Worm (Caenorhabditis elegans): Measurements from ENCODE around the gene ribo-1.
A peak's percentile ranks its signal among the peaks of the same experiment; 100 is the strongest.

Gene ribo-1

ce11 chrIV:6867791-6868190, 42.7 kb upstream of the ribo-1 start, which contains the start of gene srx-20:
srx-20 (plus strand) TSS chrIV:6868091.
- TF ChIP-seq snpc-1.2 (GFP tag; IDR thresholded peaks at IDR 0.05) (no peak), unc-62 (GFP tag; optimal IDR thresholded peaks at IDR 0.05 in 1 of 2) (no peak), unc-62 (tag; optimal IDR thresholded peaks at IDR 0.05) (no peak), duxl-1 (tag; optimal IDR thresholded peaks at IDR 0.05; ENCODE audit: poor library complexity) (no peak), aly-2 (tag; optimal IDR thresholded peaks at IDR 0.05) (no peak), F37D6.2 (tag; optimal IDR thresholded peaks at IDR 0.05) (no peak), php-3 (GFP tag; IDR thresholded peaks at IDR 0.05) (no peak), dmd-6 (GFP tag; IDR thresholded peaks at IDR 0.05) (no peak), tag-97 (GFP tag; IDR thresholded peaks at IDR 0.05) (no peak), lin-29 (GFP tag; IDR thresholded peaks at IDR 0.05) (no peak), fos-1 (tag; optimal IDR thresholded peaks at IDR 0.05) (no peak), F26F4.8 (GFP tag; conservative IDR thresholded peaks at IDR 0.05) (no peak), pha-4 (GFP tag; IDR thresholded peaks at IDR 0.05) (no peak), pha-4 (tag; optimal IDR thresholded peaks at IDR 0.05) (no peak), zag-1 (tag; optimal IDR thresholded peaks at IDR 0.05) (no peak), ceh-32 (tag; optimal IDR thresholded peaks at IDR 0.05; ENCODE audit: poor library complexity) (no peak)

- TF ChIP-seq F44E2.7 (GFP tag; IDR thresholded peaks at IDR 0.05) = no peak
- no peak for TF ChIP-seq ces-1 (GFP tag; optimal IDR thresholded peaks at IDR 0.05)
- no peak for TF ChIP-seq nhr-25 (tag; optimal IDR thresholded peaks at IDR 0.05; ENCODE audit: borderline replicate concordance, insufficient read depth)
- no peak for TF ChIP-seq nhr-111 (GFP tag; optimal IDR thresholded peaks at IDR 0.05)
- no peak for TF ChIP-seq tra-1 (GFP tag; IDR thresholded peaks at IDR 0.05)
- TF ChIP-seq ceh-44 (GFP tag; IDR thresholded peaks at IDR 0.05) = no peak
- no peak for TF ChIP-seq pqm-1 (tag; optimal IDR thresholded peaks at IDR 0.05)
- no peak for TF ChIP-seq nhr-77 (tag; optimal IDR thresholded peaks at IDR 0.05)
- TF ChIP-seq aly-2 (tag; optimal IDR thresholded peaks at IDR 0.05) = no peak
- TF ChIP-seq nhr-41 (GFP tag; IDR thresholded peaks at IDR 0.05) = no peak
- TF ChIP-seq hif-1 (tag; optimal IDR thresholded peaks at IDR 0.05) = no peak
- TF ChIP-seq ztf-7 (tag; optimal IDR thresholded peaks at IDR 0.05) = no peak
- TF ChIP-seq dve-1 (tag; optimal IDR thresholded peaks at IDR 0.05; ENCODE audit: insufficient read depth) = no peak
- no peak for TF ChIP-seq zip-2 (tag; optimal IDR thresholded peaks at IDR 0.05)
- TF ChIP-seq sdz-12 (GFP tag; optimal IDR thresholded peaks at IDR 0.05) = no peak
- TF ChIP-seq dmd-8 (GFP tag; IDR thresholded peaks at IDR 0.05) = no peak
- no peak for TF ChIP-seq ztf-11 (tag; optimal IDR thresholded peaks at IDR 0.05)
Measured at ce11 chrIV:6872958-6873357, 37.5 kb upstream of the ribo-1 start, which contains the start of gene srx-19. srx-19 (plus strand) TSS chrIV:6873258.

- TF ChIP-seq rbr-2 (tag; optimal IDR thresholded peaks at IDR 0.05) (peak; percentile 31), snpc-4 (tag; optimal IDR thresholded peaks at IDR 0.05) (no peak), Y105C5A.15 (GFP tag; IDR thresholded peaks at IDR 0.05) (no peak), ZK546.5 (tag; optimal IDR thresholded peaks at IDR 0.05) (no peak), saeg-2 (GFP tag; IDR thresholded peaks at IDR 0.05) (no peak), nhr-111 (GFP tag; optimal IDR thresholded peaks at IDR 0.05) (no peak), dpl-1 (GFP tag; optimal IDR thresholded peaks at IDR 0.05) (no peak), ceh-32 (tag; optimal IDR thresholded peaks at IDR 0.05; ENCODE audit: poor library complexity) (no peak), nhr-11 (tag; optimal IDR thresholded peaks at IDR 0.05) (peak; percentile 84), unc-62 (GFP tag; optimal IDR thresholded peaks at IDR 0.05 in 1 of 2) (peak in 1 of 2 experiments; percentile 96), unc-62 (tag; optimal IDR thresholded peaks at IDR 0.05) (no peak), dmd-6 (GFP tag; IDR thresholded peaks at IDR 0.05) (peak; percentile 80), hlh-11 (tag; optimal IDR thresholded peaks at IDR 0.05) (peak; percentile 79), mxl-2 (GFP tag; conservative IDR thresholded peaks at IDR 0.05) (peak; percentile 100), hif-1 (tag; optimal IDR thresholded peaks at IDR 0.05) (no peak), F37D6.2 (tag; optimal IDR thresholded peaks at IDR 0.05) (peak; percentile 24), ceh-20 (GFP tag; IDR thresholded peaks at IDR 0.05) (0 out of 2 replicates have a peak, but pooled peaks have one; percentile 7), ceh-62 (tag; optimal IDR thresholded peaks at IDR 0.05) (no peak), hlh-30 (tag; optimal IDR thresholded peaks at IDR 0.05; ENCODE audit: insufficient read depth) (peak; percentile 72), nhr-25 (tag; optimal IDR thresholded peaks at IDR 0.05; ENCODE audit: borderline replicate concordance, insufficient read depth) (no peak), ZK337.2 (GFP tag; IDR thresholded peaks at IDR 0.05) (no peak), lin-13 (GFP tag; optimal IDR thresholded peaks at IDR 0.05) (no peak), hmg-1.1 (GFP tag; IDR thresholded peaks at IDR 0.05) (0 out of 2 replicates have a peak, but pooled peaks have one; percentile 35), ces-1 (GFP tag; optimal IDR thresholded peaks at IDR 0.05) (no peak), duxl-1 (tag; optimal IDR thresholded peaks at IDR 0.05; ENCODE audit: poor library complexity) (no peak)
Measured at ce11 chrIV:6878912-6879554, 31.4 kb upstream of the ribo-1 start.

Data from whole organism, L4 larva.